Worm (Caenorhabditis elegans) whole organism, L2 larva: ENCODE data around the gene tbg-1.

Experiments
- C34F6.9 ChIP-seq: fragments of 150-350 bp; optimal IDR thresholded peaks from 2 replicates; lab custom pipeline; 2014; ENCODE audit warnings: missing biosample characterization, missing genetic modification characterization
- F13H6.1 ChIP-seq: sonication (generic microtip); optimal IDR thresholded peaks from 2 replicates; lab custom pipeline; 2016; ENCODE audit warnings: missing genetic modification characterization, missing compliant biosample characterization
- Y55F3AM.14 ChIP-seq: fragments of 200-800 bp; sonication (Bioruptor generic); optimal IDR thresholded peaks from 2 replicates; lab custom pipeline; 2018; ENCODE audit warnings: mild to moderate bottlenecking, missing genetic modification characterization, missing compliant biosample characterization
- ZK546.5 ChIP-seq: sonication (generic microtip); optimal IDR thresholded peaks from 2 replicates; lab custom pipeline; 2017; ENCODE audit warnings: missing biosample characterization, missing genetic modification characterization
- alr-1 ChIP-seq: fragments of 150-350 bp; optimal IDR thresholded peaks from 2 replicates; lab custom pipeline; 2014; ENCODE audit warnings: missing biosample characterization, missing genetic modification characterization
- aly-2 ChIP-seq: fragments of 150-350 bp; optimal IDR thresholded peaks from 2 replicates; lab custom pipeline; 2014; ENCODE audit warnings: missing biosample characterization, missing genetic modification characterization
- ceh-16 ChIP-seq: fragments of 150-350 bp; optimal IDR thresholded peaks from 2 replicates; lab custom pipeline; 2014; ENCODE audit warnings: missing biosample characterization, missing genetic modification characterization
- egl-27 ChIP-seq: sonication (generic microtip); optimal IDR thresholded peaks from 3 replicates; lab custom pipeline; 2017; ENCODE audit warnings: missing biosample characterization, missing genetic modification reagents, missing genetic modification characterization
- elt-3 ChIP-seq: sonication (generic microtip); optimal IDR thresholded peaks from 2 replicates; lab custom pipeline; 2017; ENCODE audit warnings: missing biosample characterization, missing genetic modification characterization
- fos-1 ChIP-seq: fragments of 150-350 bp; optimal IDR thresholded peaks from 2 replicates; lab custom pipeline; 2014; ENCODE audit warnings: missing biosample characterization, missing genetic modification characterization
- gmeb-1 ChIP-seq: fragments of 150-350 bp; optimal IDR thresholded peaks from 2 replicates; lab custom pipeline; 2014; ENCODE audit warnings: missing biosample characterization, missing genetic modification characterization
- lin-11 ChIP-seq: fragments of 150-350 bp; sonication (generic microtip); optimal IDR thresholded peaks from 2 replicates; lab custom pipeline; 2014; ENCODE audit warnings: missing biosample characterization, missing genetic modification characterization, inconsistent platforms, mixed read lengths
- lin-39 ChIP-seq: fragments of 150-350 bp; optimal IDR thresholded peaks from 2 replicates; lab custom pipeline; 2014; ENCODE audit warnings: missing biosample characterization, missing genetic modification reagents, missing genetic modification characterization
- lsy-2 ChIP-seq, 2 experiments: fragments of 150-350 bp in 1 of 2; sonication (generic microtip) in 1 of 2; optimal IDR thresholded peaks; 2 replicates each; lab custom pipeline; 2014 to 2017; ENCODE audit warnings: missing biosample characterization in 2 of 2, missing genetic modification characterization in 2 of 2
- mab-5 ChIP-seq: fragments of 150-350 bp; optimal IDR thresholded peaks from 2 replicates; lab custom pipeline; 2014; ENCODE audit warnings: missing biosample characterization, missing genetic modification characterization
- nhr-10 ChIP-seq: sonication (generic microtip); optimal IDR thresholded peaks from 2 replicates; lab custom pipeline; 2017; ENCODE audit warnings: missing biosample characterization, missing genetic modification characterization
- nhr-11 ChIP-seq: fragments of 150-350 bp; optimal IDR thresholded peaks from 2 replicates; lab custom pipeline; 2014; ENCODE audit warnings: missing biosample characterization, missing genetic modification characterization
- nhr-12 ChIP-seq: fragments of 150-350 bp; optimal IDR thresholded peaks from 2 replicates; lab custom pipeline; 2014; ENCODE audit warnings: missing biosample characterization, missing genetic modification characterization
- nhr-129 ChIP-seq: fragments of 150-350 bp; optimal IDR thresholded peaks from 2 replicates; lab custom pipeline; 2014; ENCODE audit warnings: missing biosample characterization, missing genetic modification characterization
- nhr-21 ChIP-seq: fragments of 150-350 bp; optimal IDR thresholded peaks from 2 replicates; lab custom pipeline; 2014; ENCODE audit warnings: missing biosample characterization, missing genetic modification characterization
- nhr-237 ChIP-seq: fragments of 150-350 bp; optimal IDR thresholded peaks from 2 replicates; lab custom pipeline; 2014; ENCODE audit warnings: missing biosample characterization, missing genetic modification characterization
- nhr-6 ChIP-seq: fragments of 150-350 bp; optimal IDR thresholded peaks from 2 replicates; lab custom pipeline; 2014; ENCODE audit warnings: missing biosample characterization, missing genetic modification characterization
- peb-1 ChIP-seq: fragments of 150-350 bp; optimal IDR thresholded peaks from 2 replicates; lab custom pipeline; 2014; ENCODE audit warnings: missing biosample characterization, missing genetic modification characterization
- sem-4 ChIP-seq: fragments of 150-350 bp; optimal IDR thresholded peaks from 2 replicates; lab custom pipeline; 2014; ENCODE audit warnings: missing biosample characterization, missing genetic modification reagents, missing genetic modification characterization
- skn-1 ChIP-seq: sonication (generic microtip); optimal IDR thresholded peaks from 2 replicates; lab custom pipeline; 2017; ENCODE audit warnings: missing biosample characterization, missing genetic modification characterization
- sma-9 ChIP-seq, 2 experiments: fragments of 150-350 bp in 1 of 2; sonication (generic microtip) in 1 of 2; optimal IDR thresholded peaks; 2 replicates each; lab custom pipeline; 2014 to 2016; ENCODE audit warnings: missing genetic modification characterization in 2 of 2, mild to moderate bottlenecking in 1 of 2, missing biosample characterization in 1 of 2, missing compliant biosample characterization in 1 of 2, missing genetic modification reagents in 1 of 2, moderate library complexity in 1 of 2
- ztf-1 ChIP-seq: fragments of 200-800 bp; sonication (Bioruptor generic); conservative IDR thresholded peaks from 2 replicates; pipeline ENCODE4 v1.3.6; 2022; ENCODE audit warnings: missing genetic modification characterization, missing compliant biosample characterization
- ztf-11 ChIP-seq: sonication (generic microtip); optimal IDR thresholded peaks from 2 replicates; lab custom pipeline; 2017; ENCODE audit warnings: missing biosample characterization, missing genetic modification characterization

Gene tbg-1

ce11 chrIII:9615114-9615513, 13.8 kb downstream of the tbg-1 start:
- TF ChIP-seq alr-1 (tag; lab: Kevin White, UChicago), result no peak
- TF ChIP-seq mab-5 (tag; lab: Kevin White, UChicago), result no peak

DNA sequence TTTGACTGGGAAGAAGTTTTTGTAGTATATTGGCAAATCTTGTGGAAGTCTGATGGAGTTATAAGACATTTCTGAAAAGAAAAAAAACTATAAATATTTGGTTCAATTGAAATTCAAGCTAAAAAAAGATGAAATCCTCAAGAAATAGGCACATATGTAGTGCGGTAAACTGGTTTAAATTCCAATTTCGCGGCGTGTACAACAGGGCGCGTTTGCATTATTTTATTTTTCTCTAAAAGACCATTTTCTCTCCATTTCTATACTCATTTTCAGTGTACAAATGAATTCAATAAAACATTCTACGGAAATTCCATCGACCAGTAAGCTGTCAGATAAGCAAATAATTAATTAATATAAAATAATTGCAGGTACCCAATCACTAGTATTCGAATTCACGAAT, 14.7 kb downstream of the tbg-1 start, which contains the start of the genes pri-1 and F58A4.6:
TSS of gene pri-1 (minus strand) at position 71 of the 400 bp plus-strand sequence.
TSS of gene F58A4.6 (plus strand) at position 272 of the 400 bp plus-strand sequence.
- TF ChIP-seq F13H6.1 (tag; lab: Kevin White, UChicago), result no peak
- TF ChIP-seq gmeb-1 (tag; lab: Kevin White, UChicago), result peak; percentile 84
- TF ChIP-seq C34F6.9 (tag; lab: Kevin White, UChicago), result peak; percentile 68

ce11 chrIII:9612097-9612496, 16.9 kb downstream of the tbg-1 start, which contains the start of gene bbs-4:
bbs-4 (minus strand) TSS chrIII:9612197.
- TF ChIP-seq lsy-2 (tag; optimal IDR thresholded peaks at IDR 0.05; lab: Kevin White, UChicago), result no peak
- no peak for TF ChIP-seq nhr-21
- TF ChIP-seq nhr-6 (tag; lab: Kevin White, UChicago), result no peak
- TF ChIP-seq egl-27 (tag; lab: Kevin White, UChicago), result no peak
- TF ChIP-seq skn-1 (tag; lab: Kevin White, UChicago), result no peak
- TF ChIP-seq ztf-1 (GFP tag; lab: Robert Waterston, UW), result no peak
- TF ChIP-seq alr-1 (tag; lab: Kevin White, UChicago), result no peak
- TF ChIP-seq peb-1 (tag; lab: Kevin White, UChicago), result no peak
- TF ChIP-seq ZK546.5 (tag; lab: Kevin White, UChicago), result no peak
- no peak for TF ChIP-seq lin-11 (tag; lab: Kevin White, UChicago)
- TF ChIP-seq nhr-11 (tag; lab: Kevin White, UChicago), result no peak
- no peak for TF ChIP-seq lin-39 (tag; lab: Kevin White, UChicago)
- TF ChIP-seq ceh-16 (tag; lab: Kevin White, UChicago), result no peak
- no peak for TF ChIP-seq ztf-11 (tag; lab: Kevin White, UChicago)
- no peak for TF ChIP-seq nhr-12 (tag; lab: Kevin White, UChicago)

DNA sequence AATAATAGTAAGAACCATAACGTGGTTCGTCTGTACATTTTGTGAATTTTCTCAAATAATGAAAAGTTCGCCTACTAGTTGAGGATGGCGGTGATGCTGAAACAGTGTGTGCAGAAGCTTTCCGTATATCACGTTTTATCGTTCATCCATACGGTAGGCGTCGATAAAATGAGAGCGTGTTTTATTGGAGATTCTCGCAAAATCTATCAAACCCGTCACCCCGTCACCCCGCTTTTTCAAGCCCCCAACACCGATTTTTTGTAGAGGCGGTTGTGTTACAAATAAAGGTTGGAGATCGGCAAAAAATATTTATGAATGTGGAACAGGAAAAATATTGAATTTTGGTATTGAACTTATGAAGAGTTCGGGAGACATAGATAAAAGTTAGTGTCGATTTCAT, 20.3 kb downstream of the tbg-1 start, which contains the start of gene clec-161:
TSS of gene clec-161 (minus strand) at position 101 of the 400 bp plus-strand sequence.
- no peak for TF ChIP-seq nhr-10
- TF ChIP-seq F13H6.1 (tag; lab: Kevin White, UChicago), result no peak
- no peak for TF ChIP-seq nhr-237 (tag; lab: Kevin White, UChicago)
- TF ChIP-seq lin-39 (tag; lab: Kevin White, UChicago), result no peak
- TF ChIP-seq elt-3 (tag; lab: Kevin White, UChicago), result no peak
- no peak for TF ChIP-seq aly-2 (tag; lab: Kevin White, UChicago)
- TF ChIP-seq C34F6.9 (tag; lab: Kevin White, UChicago), result no peak
- TF ChIP-seq sma-9 (GFP tag; optimal IDR thresholded peaks at IDR 0.05; lab: Kevin White, UChicago), result no peak
- TF ChIP-seq sma-9 (tag; optimal IDR thresholded peaks at IDR 0.05; lab: Kevin White, UChicago), result no peak
- no peak for TF ChIP-seq lin-11 (tag; lab: Kevin White, UChicago)
- no peak for TF ChIP-seq ceh-16 (tag; lab: Kevin White, UChicago)
- no peak for TF ChIP-seq peb-1 (tag; lab: Kevin White, UChicago)
- no peak for TF ChIP-seq nhr-11 (tag; lab: Kevin White, UChicago)
- TF ChIP-seq ztf-11 (tag; lab: Kevin White, UChicago), result no peak
- no peak for TF ChIP-seq nhr-12 (tag; lab: Kevin White, UChicago)
- TF ChIP-seq Y55F3AM.14, result no peak

DNA sequence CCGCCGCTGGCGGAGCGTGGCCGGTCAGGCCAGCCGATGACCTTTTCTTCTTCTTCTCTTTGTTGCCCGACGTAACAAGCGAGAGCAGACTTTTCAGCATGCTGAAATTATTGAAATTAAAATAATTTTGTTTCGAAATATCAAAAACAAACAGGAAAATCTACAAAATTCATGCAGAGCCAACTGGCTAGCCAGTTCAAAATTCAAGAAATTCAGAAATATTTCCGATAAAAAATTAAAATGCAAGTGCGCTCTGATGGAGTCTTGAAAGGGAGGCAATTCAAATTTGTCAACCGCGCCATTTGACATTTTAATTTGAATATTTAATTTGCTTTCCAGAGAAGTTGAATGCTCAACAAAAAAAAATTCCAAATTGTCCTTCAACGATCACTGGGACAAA, 28.3 kb downstream of the tbg-1 start, which contains the start of gene F58A4.2:
TSS of gene F58A4.2 (minus strand) at position 101 of the 400 bp plus-strand sequence.
- no peak for TF ChIP-seq skn-1 (tag; lab: Kevin White, UChicago)
- TF ChIP-seq elt-3 (tag; lab: Kevin White, UChicago), result no peak
- TF ChIP-seq fos-1 (tag; lab: Kevin White, UChicago), result no peak
- no peak for TF ChIP-seq ceh-16 (tag; lab: Kevin White, UChicago)
- no peak for TF ChIP-seq nhr-237 (tag; lab: Kevin White, UChicago)
- TF ChIP-seq sem-4, result no peak
- TF ChIP-seq alr-1 (tag; lab: Kevin White, UChicago), result no peak
- TF ChIP-seq sma-9 (GFP tag; optimal IDR thresholded peaks at IDR 0.05; lab: Kevin White, UChicago), result no peak
- no peak for TF ChIP-seq sma-9 (tag; optimal IDR thresholded peaks at IDR 0.05; lab: Kevin White, UChicago)
- TF ChIP-seq gmeb-1 (tag; lab: Kevin White, UChicago), result no peak
- no peak for TF ChIP-seq nhr-12 (tag; lab: Kevin White, UChicago)
- TF ChIP-seq nhr-10, result no peak
- no peak for TF ChIP-seq lsy-2 (tag; optimal IDR thresholded peaks at IDR 0.05; lab: Kevin White, UChicago)

DNA sequence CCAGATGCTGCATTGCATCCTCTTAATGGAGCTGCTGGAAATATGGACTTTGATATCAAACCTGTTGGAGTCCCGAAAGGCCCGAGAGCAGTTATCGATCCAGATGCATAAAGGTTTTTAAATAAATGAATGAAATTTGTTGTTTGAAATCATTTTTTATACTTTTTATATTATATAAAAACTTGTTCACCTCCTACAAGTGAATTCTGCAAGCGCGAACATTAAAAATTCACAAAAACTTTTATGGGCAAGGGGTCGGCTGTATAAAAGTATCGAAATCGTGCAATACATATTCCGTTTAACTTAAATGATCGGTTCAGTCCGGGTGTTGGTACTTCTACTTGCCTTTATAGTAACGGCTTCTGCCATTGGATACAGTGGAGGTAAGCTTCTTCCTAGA, 30.8 kb downstream of the tbg-1 start, which contains the start of gene F58A4.1:
TSS of gene F58A4.1 (plus strand) at position 301 of the 400 bp plus-strand sequence.
- TF ChIP-seq C34F6.9 (tag; lab: Kevin White, UChicago), result no peak
- TF ChIP-seq nhr-129 (tag; lab: Kevin White, UChicago), result no peak
